Fruit fly (Drosophila melanogaster): ENCODE data around the gene CG31016.
A peak's percentile ranks its signal among the peaks of the same experiment; 100 is the strongest.

The CG31016 gene

dm6 chr3R:30605889-30606288 is at the start of gene CG31016:
CG31016 (plus strand) TSS chr3R:30606189.
- TF ChIP-seq Sox15 (GFP tag; optimal IDR thresholded peaks at IDR 0.05) = no peak
- no peak for TF ChIP-seq CG15336 (GFP tag; IDR thresholded peaks at IDR 0.05)
- no peak for TF ChIP-seq Eip75B (GFP tag; optimal IDR thresholded peaks at IDR 0.05)
- TF ChIP-seq achi (GFP tag; optimal IDR thresholded peaks at IDR 0.05) = no peak
- TF ChIP-seq fd59A (GFP tag; optimal IDR thresholded peaks at IDR 0.05) = no peak
- TF ChIP-seq Hr38 (GFP tag; optimal IDR thresholded peaks at IDR 0.05) = no peak
- TF ChIP-seq salr (GFP tag; optimal IDR thresholded peaks at IDR 0.05) = no peak

DNA sequence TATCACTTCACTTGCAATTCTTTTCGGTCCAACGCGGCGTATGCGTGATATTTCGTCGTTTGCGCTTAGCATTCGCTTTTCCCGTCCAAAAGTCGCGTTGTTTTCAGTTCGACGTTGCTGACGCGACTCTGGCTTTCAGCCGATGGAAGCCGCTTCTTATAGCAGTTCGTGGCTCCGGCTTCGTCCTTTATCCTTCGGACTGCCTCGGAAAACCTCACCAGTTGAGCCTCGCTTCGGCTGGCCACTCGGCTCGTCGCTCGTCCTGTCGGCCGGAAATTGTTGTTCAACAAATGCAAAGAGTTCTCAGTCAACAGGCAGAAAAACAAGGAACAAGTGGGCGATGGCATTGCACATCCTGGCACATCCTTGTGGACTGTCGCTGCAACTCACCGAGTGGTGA is 45.9 kb upstream of the CG31016 start, which contains the start of gene CG34155:
Gene CG34155, minus strand, starts transcription at position 130 of the 400 bp plus-strand sequence.
- TF ChIP-seq acj6 (GFP tag; optimal IDR thresholded peaks at IDR 0.05) = no peak
- no peak for TF ChIP-seq esn (GFP tag; optimal IDR thresholded peaks at IDR 0.05)
- no peak for TF ChIP-seq CG6276 (GFP tag; optimal IDR thresholded peaks at IDR 0.05)
- TF ChIP-seq lz (GFP tag; optimal IDR thresholded peaks at IDR 0.05) = no peak
- TF ChIP-seq achi (GFP tag; optimal IDR thresholded peaks at IDR 0.05) = no peak
- TF ChIP-seq vri (GFP tag; optimal IDR thresholded peaks at IDR 0.05) = no peak
- no peak for TF ChIP-seq fd59A (GFP tag; optimal IDR thresholded peaks at IDR 0.05)
- no peak for TF ChIP-seq CG11902 (GFP tag; optimal IDR thresholded peaks at IDR 0.05)
- TF ChIP-seq Ets96B (tag; optimal IDR thresholded peaks at IDR 0.05) = no peak
- no peak for TF ChIP-seq CG6808 (GFP tag; optimal IDR thresholded peaks at IDR 0.05)
- TF ChIP-seq Eip75B (GFP tag; optimal IDR thresholded peaks at IDR 0.05) = no peak

DNA sequence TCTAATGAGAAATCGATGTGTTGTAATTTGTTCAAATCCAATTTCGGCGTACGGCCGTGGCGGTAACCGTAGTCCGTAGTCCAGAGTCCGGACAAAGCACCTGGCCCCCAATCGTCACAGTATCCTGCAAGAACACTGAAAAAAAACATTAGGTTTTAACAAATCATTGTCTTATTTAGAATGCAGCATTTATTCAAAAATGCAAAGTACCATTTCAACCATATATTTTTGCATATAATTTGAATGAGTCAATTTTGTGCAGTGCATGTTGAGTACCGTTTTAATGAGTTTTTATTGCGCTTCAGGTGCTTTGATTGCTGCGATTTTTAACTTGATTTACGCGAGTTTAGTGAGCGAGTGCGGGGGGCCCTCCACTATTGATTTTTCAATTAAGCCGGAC is 44.8 kb upstream of the CG31016 start:
- TF ChIP-seq Sox102F (GFP tag; optimal IDR thresholded peaks at IDR 0.05) (no peak), CG6276 (GFP tag; optimal IDR thresholded peaks at IDR 0.05) (no peak), CG10631 (GFP tag; optimal IDR thresholded peaks at IDR 0.05) (no peak), CG11294 (GFP tag; IDR thresholded peaks at IDR 0.05) (no peak), CG7368 (GFP tag; optimal IDR thresholded peaks at IDR 0.05) (no peak), dac (GFP tag; optimal IDR thresholded peaks at IDR 0.05) (no peak), topi (GFP tag; optimal IDR thresholded peaks at IDR 0.05) (no peak), CG1621 (tag; optimal IDR thresholded peaks at IDR 0.05) (no peak), CG34406 (GFP tag; optimal IDR thresholded peaks at IDR 0.05) (no peak), achi (GFP tag; optimal IDR thresholded peaks at IDR 0.05) (no peak)

- TF ChIP-seq CG6276 (GFP tag; optimal IDR thresholded peaks at IDR 0.05) (no peak), Eip78C (GFP tag) (peak; percentile 60), topi (GFP tag; optimal IDR thresholded peaks at IDR 0.05) (peak; percentile 10), svp (GFP tag) (peak; percentile 27), CG1621 (tag; optimal IDR thresholded peaks at IDR 0.05) (no peak)
Measured at dm6 chr3R:30562733-30563259, 43.2 kb upstream of the CG31016 start.

dm6 chr3R:30563260-30564080 is 42.5 kb upstream of the CG31016 start:
- peak; percentile 54 for TF ChIP-seq fkh (GFP tag; optimal IDR thresholded peaks at IDR 0.05)
- peak; percentile 32 for TF ChIP-seq Eip78C (GFP tag)
- peak; percentile 92 for TF ChIP-seq vri (GFP tag; optimal IDR thresholded peaks at IDR 0.05)
- TF ChIP-seq CG10669 (GFP tag; optimal IDR thresholded peaks at IDR 0.05) = no peak
- no peak for TF ChIP-seq Blimp-1 (GFP tag; optimal IDR thresholded peaks at IDR 0.05)
- peak; percentile 9 to 11 for TF ChIP-seq ss (GFP tag; optimal IDR thresholded peaks at IDR 0.05)
- TF ChIP-seq CG15336 (GFP tag; IDR thresholded peaks at IDR 0.05) = 0 out of 2 replicates have a peak, but pooled peaks have one; percentile 13

dm6 chr3R:30564479-30564878 is 41.5 kb upstream of the CG31016 start:
- no peak for TF ChIP-seq CG6854 (GFP tag; optimal IDR thresholded peaks at IDR 0.05)
- TF ChIP-seq vri (GFP tag; optimal IDR thresholded peaks at IDR 0.05) = peak; percentile 26
- TF ChIP-seq net (GFP tag; optimal IDR thresholded peaks at IDR 0.05) = peak; percentile 1
- TF ChIP-seq CG6792 (GFP tag; optimal IDR thresholded peaks at IDR 0.05) = peak; percentile 1
- peak; percentile 22 for TF ChIP-seq acj6 (GFP tag; optimal IDR thresholded peaks at IDR 0.05)
- TF ChIP-seq Ets21C (GFP tag; optimal IDR thresholded peaks at IDR 0.05) = no peak
- peak; percentile 32 for TF ChIP-seq pdm3 (GFP tag; optimal IDR thresholded peaks at IDR 0.05)
- peak; percentile 9 for TF ChIP-seq topi (GFP tag; optimal IDR thresholded peaks at IDR 0.05)
- no peak for TF ChIP-seq CG1621 (tag; optimal IDR thresholded peaks at IDR 0.05)
- no peak for TF ChIP-seq CG11902 (GFP tag; optimal IDR thresholded peaks at IDR 0.05)
- no peak for TF ChIP-seq CG8319 (GFP tag; optimal IDR thresholded peaks at IDR 0.05)
- peak; percentile 5 for TF ChIP-seq CG10631 (GFP tag; optimal IDR thresholded peaks at IDR 0.05)
- TF ChIP-seq CG31627 (GFP tag; optimal IDR thresholded peaks at IDR 0.05) = no peak
- TF ChIP-seq Eip93F (GFP tag; optimal IDR thresholded peaks at IDR 0.05) = no peak
- peak; percentile 33 for TF ChIP-seq Sox102F (GFP tag; optimal IDR thresholded peaks at IDR 0.05)
- no peak for TF ChIP-seq CG6163 (GFP tag; IDR thresholded peaks at IDR 0.05)
- TF ChIP-seq fd59A (GFP tag; optimal IDR thresholded peaks at IDR 0.05) = no peak
- no peak for TF ChIP-seq CG7368 (GFP tag; optimal IDR thresholded peaks at IDR 0.05)
- peak; percentile 80 for TF ChIP-seq Eip78C (GFP tag)
